Worm (Caenorhabditis elegans): Measurements from ENCODE around the gene rpn-5.

The rpn-5 gene

ce11 chrII:4747697-4748096 lies 49.5 kb upstream of the rpn-5 start:
- TF ChIP-seq nhr-23 (tag; optimal IDR thresholded peaks at IDR 0.05) = no peak
- TF ChIP-seq ama-1 (optimal IDR thresholded peaks at IDR 0.05) = peak; percentile 23
- no peak for TF ChIP-seq nhr-12 (tag; optimal IDR thresholded peaks at IDR 0.05)
- peak; percentile 66 for TF ChIP-seq nhr-25 (tag; optimal IDR thresholded peaks at IDR 0.05)
- no peak for TF ChIP-seq nhr-77 (tag; optimal IDR thresholded peaks at IDR 0.05)
- TF ChIP-seq sea-2 (GFP tag; optimal IDR thresholded peaks at IDR 0.05) = no peak
- TF ChIP-seq egl-27 (tag; optimal IDR thresholded peaks at IDR 0.05) = no peak
- no peak for TF ChIP-seq lin-39 (tag; optimal IDR thresholded peaks at IDR 0.05)
- peak; percentile 12 for TF ChIP-seq nhr-43 (tag; optimal IDR thresholded peaks at IDR 0.05; ENCODE audit: poor library complexity, severe bottlenecking)
- no peak for TF ChIP-seq egl-5 (tag; optimal IDR thresholded peaks at IDR 0.05)

- TF ChIP-seq aly-2 (tag; optimal IDR thresholded peaks at IDR 0.05) = no peak
- peak; percentile 56 for TF ChIP-seq nhr-25 (tag; optimal IDR thresholded peaks at IDR 0.05)
- TF ChIP-seq nhr-43 (tag; optimal IDR thresholded peaks at IDR 0.05; ENCODE audit: poor library complexity, severe bottlenecking) = peak; percentile 16
- no peak for TF ChIP-seq lin-39 (tag; optimal IDR thresholded peaks at IDR 0.05)
- TF ChIP-seq fos-1 (tag; optimal IDR thresholded peaks at IDR 0.05) = no peak
- no peak for TF ChIP-seq nhr-23 (tag; optimal IDR thresholded peaks at IDR 0.05)
- peak; percentile 51 for TF ChIP-seq nfya-1 (tag; optimal IDR thresholded peaks at IDR 0.05; ENCODE audit: insufficient read depth)
- no peak for TF ChIP-seq nhr-11 (tag; optimal IDR thresholded peaks at IDR 0.05)
- peak; percentile 27 for TF ChIP-seq mml-1 (tag; optimal IDR thresholded peaks at IDR 0.05)
These were observed 48.8 kb upstream of the rpn-5 start for ce11 chrII:4747063-4747462.

ce11 chrII:4745281-4745680 lies 47.1 kb upstream of the rpn-5 start:
- TF ChIP-seq nhr-11 (tag; optimal IDR thresholded peaks at IDR 0.05) (peak; percentile 84), unc-62 (GFP tag; optimal IDR thresholded peaks at IDR 0.05) (no peak), nhr-25 (tag; optimal IDR thresholded peaks at IDR 0.05) (peak; percentile 88), fkh-2 (tag; optimal IDR thresholded peaks at IDR 0.05) (no peak), mml-1 (tag; optimal IDR thresholded peaks at IDR 0.05) (peak; percentile 34), ztf-4 (tag; optimal IDR thresholded peaks at IDR 0.05) (no peak), lin-15B (tag; optimal IDR thresholded peaks at IDR 0.05) (no peak), R02D3.7 (tag; optimal IDR thresholded peaks at IDR 0.05) (no peak), elt-3 (tag; optimal IDR thresholded peaks at IDR 0.05) (peak in 2 of 3 experiments; percentile 24 to 78), nhr-12 (tag; optimal IDR thresholded peaks at IDR 0.05) (no peak), nfya-1 (tag; optimal IDR thresholded peaks at IDR 0.05; ENCODE audit: insufficient read depth) (peak; percentile 3), nhr-76 (tag; optimal IDR thresholded peaks at IDR 0.05) (no peak), elt-2 (tag; optimal IDR thresholded peaks at IDR 0.05) (peak; percentile 1), tbx-2 (tag; optimal IDR thresholded peaks at IDR 0.05) (peak; percentile 24), jun-1 (tag; optimal IDR thresholded peaks at IDR 0.05) (no peak), ceh-9 (tag; optimal IDR thresholded peaks at IDR 0.05) (no peak), pqm-1 (tag; optimal IDR thresholded peaks at IDR 0.05) (no peak), nhr-43 (tag; optimal IDR thresholded peaks at IDR 0.05; ENCODE audit: poor library complexity, severe bottlenecking) (peak; percentile 95), lsy-12 (tag; optimal IDR thresholded peaks at IDR 0.05) (peak; percentile 52), nhr-28 (tag; optimal IDR thresholded peaks at IDR 0.05) (no peak), fkh-10 (GFP tag; optimal IDR thresholded peaks at IDR 0.05) (no peak), nhr-23 (tag; optimal IDR thresholded peaks at IDR 0.05) (peak; percentile 92)

- TF ChIP-seq jun-1 (tag; optimal IDR thresholded peaks at IDR 0.05) = peak; percentile 12
- TF ChIP-seq lsy-12 (tag; optimal IDR thresholded peaks at IDR 0.05) = peak; percentile 33
- peak; percentile 62 for TF ChIP-seq elt-2 (tag; optimal IDR thresholded peaks at IDR 0.05)
- TF ChIP-seq pqm-1 (tag; optimal IDR thresholded peaks at IDR 0.05) = peak; percentile 39
- TF ChIP-seq nhr-23 (tag; optimal IDR thresholded peaks at IDR 0.05) = peak; percentile 29
- TF ChIP-seq lin-15B (tag; optimal IDR thresholded peaks at IDR 0.05) = no peak
These were observed 43.4 kb upstream of the rpn-5 start, which contains the start of gene acs-11 for ce11 chrII:4741527-4742187. acs-11 (plus strand) TSS chrII:4742137.

ce11 chrII:4739984-4740462 lies 41.8 kb upstream of the rpn-5 start, which contains the start of gene eas-1:
eas-1 (plus strand) TSS chrII:4740412.
- TF ChIP-seq ceh-82 (tag; optimal IDR thresholded peaks at IDR 0.05) = no peak
- no peak for TF ChIP-seq ceh-16 (tag; optimal IDR thresholded peaks at IDR 0.05)
- TF ChIP-seq egl-5 (tag; optimal IDR thresholded peaks at IDR 0.05) = no peak
- TF ChIP-seq unc-39 (tag; optimal IDR thresholded peaks at IDR 0.05) = no peak
- TF ChIP-seq unc-62 (GFP tag; optimal IDR thresholded peaks at IDR 0.05) = no peak
- peak; percentile 62 for TF ChIP-seq elt-2 (tag; optimal IDR thresholded peaks at IDR 0.05)
- TF ChIP-seq nfya-1 (tag; optimal IDR thresholded peaks at IDR 0.05; ENCODE audit: insufficient read depth) = peak; percentile 82
- TF ChIP-seq ceh-28 (tag; optimal IDR thresholded peaks at IDR 0.05) = peak; percentile 35
- TF ChIP-seq ceh-9 (tag; optimal IDR thresholded peaks at IDR 0.05) = no peak
- no peak for TF ChIP-seq fos-1 (tag; optimal IDR thresholded peaks at IDR 0.05)
- no peak for TF ChIP-seq nhr-76 (tag; optimal IDR thresholded peaks at IDR 0.05)
- peak; percentile 52 for TF ChIP-seq lin-39 (tag; optimal IDR thresholded peaks at IDR 0.05)
- peak; percentile 44 for TF ChIP-seq skn-1 (tag; optimal IDR thresholded peaks at IDR 0.05)
- no peak for TF ChIP-seq egl-27 (tag; optimal IDR thresholded peaks at IDR 0.05)
- no peak for TF ChIP-seq nhr-11 (tag; optimal IDR thresholded peaks at IDR 0.05)
- TF ChIP-seq ama-1 (optimal IDR thresholded peaks at IDR 0.05) = no peak
- no peak for TF ChIP-seq elt-3 (tag; optimal IDR thresholded peaks at IDR 0.05)
- peak; percentile 25 for TF ChIP-seq R02D3.7 (tag; optimal IDR thresholded peaks at IDR 0.05)
- no peak for TF ChIP-seq mml-1 (tag; optimal IDR thresholded peaks at IDR 0.05)
- no peak for TF ChIP-seq eor-1 (tag; optimal IDR thresholded peaks at IDR 0.05)
- TF ChIP-seq hmg-11 (tag; optimal IDR thresholded peaks at IDR 0.05) = peak; percentile 22
- no peak for TF ChIP-seq nhr-12 (tag; optimal IDR thresholded peaks at IDR 0.05)
- peak; percentile 53 for TF ChIP-seq mdl-1 (tag; optimal IDR thresholded peaks at IDR 0.05)
- no peak for TF ChIP-seq pha-4 (tag; optimal IDR thresholded peaks at IDR 0.05)
- TF ChIP-seq tbx-2 (tag; optimal IDR thresholded peaks at IDR 0.05) = peak; percentile 3
- peak; percentile 81 for TF ChIP-seq nhr-23 (tag; optimal IDR thresholded peaks at IDR 0.05)
- TF ChIP-seq fkh-2 (tag; optimal IDR thresholded peaks at IDR 0.05) = no peak
- peak; percentile 82 for TF ChIP-seq lin-15B (tag; optimal IDR thresholded peaks at IDR 0.05)
